Fruit fly (Drosophila melanogaster) whole organism, adult: Measurements from ENCODE around the gene CG8072.

ENCODE experiments used
- CG1620 ChIP-seq: fragments of 200-800 bp; sonication (Bioruptor generic); optimal IDR thresholded peaks from 2 replicates; lab custom pipeline; 2016; ENCODE audit warnings: missing biosample characterization, missing genetic modification characterization
- CG33017 ChIP-seq: fragments of 200-800 bp; sonication (Bioruptor generic); optimal IDR thresholded peaks from 2 replicates; lab custom pipeline; 2018; ENCODE audit warnings: missing biosample characterization, mild to moderate bottlenecking, missing genetic modification characterization, moderate library complexity
- CG7101 ChIP-seq: fragments of 200-800 bp; sonication (Bioruptor generic); optimal IDR thresholded peaks from 2 replicates; lab custom pipeline; 2018; ENCODE audit warnings: missing biosample characterization, mild to moderate bottlenecking, missing genetic modification characterization, moderate library complexity
- Clk ChIP-seq: fragments of 200-800 bp; sonication (Bioruptor generic); optimal IDR thresholded peaks from 2 replicates; lab custom pipeline; 2017; ENCODE audit warnings: missing biosample characterization, missing genetic modification characterization
- Crg-1 ChIP-seq: fragments of 200-800 bp; sonication (Bioruptor generic); optimal IDR thresholded peaks from 2 replicates; lab custom pipeline; 2016; ENCODE audit warnings: missing biosample characterization, missing genetic modification characterization
- bab1 ChIP-seq: fragments of 200-800 bp; sonication (Bioruptor generic); optimal IDR thresholded peaks from 3 replicates; lab custom pipeline; 2019; ENCODE audit warnings: missing biosample characterization, mild to moderate bottlenecking, missing genetic modification characterization, moderate library complexity
- cnc ChIP-seq, 2 experiments: fragments of >200 bp; optimal IDR thresholded peaks; 2 replicates each; lab custom pipeline; 2017
- tj ChIP-seq: fragments of 200-800 bp; sonication (Bioruptor generic); optimal IDR thresholded peaks from 3 replicates; lab custom pipeline; 2017; ENCODE audit warnings: missing biosample characterization, mild to moderate bottlenecking, missing genetic modification characterization, moderate library complexity

DNA sequence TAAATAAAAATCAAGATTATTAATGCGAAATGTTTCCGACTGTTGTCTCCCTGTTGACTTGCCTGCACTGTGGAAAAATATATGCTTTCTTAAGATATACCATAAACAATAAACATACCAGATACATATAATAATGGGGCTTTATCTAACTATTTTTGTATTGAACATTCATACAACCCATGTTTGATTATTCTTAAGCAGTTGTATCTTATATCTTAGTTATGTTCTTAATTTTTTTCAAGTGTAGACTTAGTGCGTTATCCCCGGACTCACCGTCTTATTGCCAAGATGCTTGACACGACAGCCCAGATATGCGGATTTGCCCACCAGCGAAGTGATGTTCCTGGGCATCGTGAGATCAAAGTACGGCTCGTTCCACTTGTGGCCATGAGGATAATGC lies 4.5 kb downstream of the CG8072 start:
- TF ChIP-seq Clk (GFP tag; lab: Kevin White, UChicago) (no peak), CG1620 (no peak), bab1 (no peak), Crg-1 (GFP tag; lab: Kevin White, UChicago) (no peak), CG7101 (tag; lab: Kevin White, UChicago) (no peak), tj (GFP tag; lab: Kevin White, UChicago) (no peak), CG33017 (tag; lab: Kevin White, UChicago) (no peak), cnc (optimal IDR thresholded peaks at IDR 0.05; lab: Kevin White, UChicago) (no peak)
